Worm (Caenorhabditis elegans): ENCODE results near the gene Y37E11AR.7.

ce11 chrIV:3709200-3709599 is 46.1 kb downstream of the Y37E11AR.7 start, which contains the start of gene Y37E11AL.1:
- TF ChIP-seq hmbx-1 (tag; optimal IDR thresholded peaks at IDR 0.05) (no peak), aly-1 (tag; optimal IDR thresholded peaks at IDR 0.05) (no peak), ama-1 (optimal IDR thresholded peaks at IDR 0.05) (no peak), tra-4 (tag; optimal IDR thresholded peaks at IDR 0.05) (no peak), pes-1 (GFP tag; IDR thresholded peaks at IDR 0.05) (no peak), sea-1 (GFP tag; conservative IDR thresholded peaks at IDR 0.05) (no peak), flt-1 (GFP tag; IDR thresholded peaks at IDR 0.05) (no peak), tbx-11 (GFP tag; IDR thresholded peaks at IDR 0.05) (no peak), F13C5.2 (tag; optimal IDR thresholded peaks at IDR 0.05) (no peak), scrt-1 (GFP tag; IDR thresholded peaks at IDR 0.05) (no peak), ceh-36 (tag; optimal IDR thresholded peaks at IDR 0.05) (no peak), B0310.2 (tag; optimal IDR thresholded peaks at IDR 0.05) (no peak), ets-7 (tag; optimal IDR thresholded peaks at IDR 0.05) (no peak), hnd-1 (tag; optimal IDR thresholded peaks at IDR 0.05) (no peak)

All from whole organism, early embryonic.